Fruit fly (Drosophila melanogaster) whole organism, embryonic: ENCODE data around the gene CG14072.

Experiments used
- Atf-2 ChIP-seq: fragments of 200-800 bp; sonication (Bioruptor generic); optimal IDR thresholded peaks from 2 replicates; lab custom pipeline; 2016; ENCODE audit warnings: missing biosample characterization, missing genetic modification characterization
- BEAF-32 ChIP-seq: fragments of 200-800 bp; sonication (Bioruptor generic); optimal IDR thresholded peaks from 3 replicates; lab custom pipeline; 2017; ENCODE audit warnings: missing biosample characterization, missing genetic modification characterization, mild to moderate bottlenecking, moderate library complexity, missing genetic modification reagents
- CG11504 ChIP-seq: fragments of 200-800 bp; sonication (Bioruptor generic); optimal IDR thresholded peaks from 3 replicates; lab custom pipeline; 2019; ENCODE audit warnings: missing biosample characterization, mild to moderate bottlenecking, missing genetic modification characterization, moderate library complexity
- CG12219 ChIP-seq: fragments of 200-800 bp; sonication (Bioruptor generic); optimal IDR thresholded peaks from 3 replicates; lab custom pipeline; 2018; ENCODE audit warnings: missing biosample characterization, mild to moderate bottlenecking, missing genetic modification characterization
- CG12744 ChIP-seq: fragments of 200-800 bp; sonication (Bioruptor generic); optimal IDR thresholded peaks from 2 replicates; lab custom pipeline; 2016; ENCODE audit warnings: missing biosample characterization, missing genetic modification characterization
- CG12942 ChIP-seq: fragments of 200-800 bp; sonication (Bioruptor generic); optimal IDR thresholded peaks from 3 replicates; lab custom pipeline; 2016; ENCODE audit warnings: missing biosample characterization, missing genetic modification characterization
- CG13424 ChIP-seq: fragments of 200-800 bp; sonication (Bioruptor generic); optimal IDR thresholded peaks from 2 replicates; lab custom pipeline; 2019; ENCODE audit warnings: missing biosample characterization, mild to moderate bottlenecking, missing genetic modification characterization, moderate library complexity
- CG13894 ChIP-seq: fragments of 200-800 bp; sonication (Bioruptor generic); optimal IDR thresholded peaks from 3 replicates; lab custom pipeline; 2018; ENCODE audit warnings: missing biosample characterization, mild to moderate bottlenecking, missing genetic modification characterization, moderate library complexity
- CG14014 ChIP-seq: fragments of 200-800 bp; sonication (Bioruptor generic); IDR thresholded peaks from 2 replicates; pipeline ENCODE4 v1.3.6; 2022; ENCODE audit warnings: missing biosample characterization, missing genetic modification characterization
- CG15011 ChIP-seq: fragments of 200-800 bp; sonication (Bioruptor generic); optimal IDR thresholded peaks from 3 replicates; lab custom pipeline; 2018; ENCODE audit warnings: missing biosample characterization, mild to moderate bottlenecking, missing genetic modification characterization
- CG15073 ChIP-seq: fragments of 200-800 bp; sonication (Bioruptor generic); optimal IDR thresholded peaks from 2 replicates; lab custom pipeline; 2016; ENCODE audit warnings: missing biosample characterization, missing genetic modification characterization
- CG1792 ChIP-seq: fragments of 200-800 bp; sonication (Bioruptor generic); optimal IDR thresholded peaks from 2 replicates; lab custom pipeline; 2016; ENCODE audit warnings: missing biosample characterization, missing genetic modification characterization
- CG1832 ChIP-seq: fragments of 200-800 bp; sonication (Bioruptor generic); optimal IDR thresholded peaks from 2 replicates; lab custom pipeline; 2017; ENCODE audit warnings: missing biosample characterization, mild to moderate bottlenecking, missing genetic modification characterization, inconsistent platforms
- CG3281 ChIP-seq: fragments of 200-800 bp; sonication (Bioruptor generic); optimal IDR thresholded peaks from 3 replicates; lab custom pipeline; 2017; ENCODE audit warnings: missing biosample characterization, mild to moderate bottlenecking, missing genetic modification characterization
- CG33213 ChIP-seq: fragments of 200-800 bp; sonication (Bioruptor generic); optimal IDR thresholded peaks from 3 replicates; lab custom pipeline; 2016; ENCODE audit warnings: missing biosample characterization, missing genetic modification characterization
- CG42726 ChIP-seq: fragments of 200-800 bp; sonication (Bioruptor generic); IDR thresholded peaks from 2 replicates; pipeline ENCODE4 v1.3.6; 2022; ENCODE audit warnings: missing biosample characterization, missing genetic modification characterization; ENCODE audit not compliant: partially characterized antibody
- CG7839 ChIP-seq: fragments of 200-800 bp; sonication (Bioruptor generic); optimal IDR thresholded peaks from 3 replicates; lab custom pipeline; 2018; ENCODE audit warnings: missing biosample characterization, mild to moderate bottlenecking, missing genetic modification characterization, moderate library complexity
- CG7928 ChIP-seq: fragments of 200-800 bp; sonication (Bioruptor generic); optimal IDR thresholded peaks from 2 replicates; lab custom pipeline; 2017; ENCODE audit warnings: missing biosample characterization, mild to moderate bottlenecking, missing genetic modification characterization
- CG8281 ChIP-seq: fragments of 200-800 bp; sonication (Bioruptor generic); optimal IDR thresholded peaks from 2 replicates; lab custom pipeline; 2018; ENCODE audit warnings: missing biosample characterization, mild to moderate bottlenecking, missing genetic modification characterization, moderate library complexity
- CG9876 ChIP-seq: fragments of 200-800 bp; sonication (Bioruptor generic); optimal IDR thresholded peaks from 2 replicates; lab custom pipeline; 2016; ENCODE audit warnings: missing biosample characterization, missing genetic modification characterization
- Chrac-16 ChIP-seq: fragments of 200-800 bp; sonication (Bioruptor generic); optimal IDR thresholded peaks from 3 replicates; lab custom pipeline; 2016; ENCODE audit warnings: missing biosample characterization, missing genetic modification characterization
- Deaf1 ChIP-seq: fragments of 200-800 bp; optimal IDR thresholded peaks from 3 replicates; lab custom pipeline; 2019; ENCODE audit warnings: missing biosample characterization, mild to moderate bottlenecking, missing genetic modification characterization, moderate library complexity
- Dll ChIP-seq: fragments of 200-800 bp; sonication (Bioruptor generic); IDR thresholded peaks from 4 replicates; pipeline ENCODE4 v1.3.6; 2022; ENCODE audit warnings: missing biosample characterization, missing genetic modification characterization; ENCODE audit not compliant: partially characterized antibody
- Doc3 ChIP-seq: fragments of 200-800 bp; sonication (Bioruptor generic); IDR thresholded peaks from 3 replicates; pipeline ENCODE4 v1.3.6; 2022; ENCODE audit warnings: missing biosample characterization, missing genetic modification characterization; ENCODE audit not compliant: partially characterized antibody
- Ets65A ChIP-seq: fragments of 200-800 bp; sonication (Bioruptor generic); peaks from one replicate; lab custom pipeline; 2016; ENCODE audit warnings: missing biosample characterization, missing genetic modification characterization
- Hr3 ChIP-seq: fragments of 200-800 bp; sonication (Bioruptor generic); optimal IDR thresholded peaks from 3 replicates; lab custom pipeline; 2016; ENCODE audit warnings: missing biosample characterization, missing genetic modification characterization
- Mad ChIP-seq: fragments of 200-800 bp; sonication (Bioruptor generic); optimal IDR thresholded peaks from 2 replicates; lab custom pipeline; 2016; ENCODE audit warnings: missing biosample characterization, missing genetic modification characterization
- NK7.1 ChIP-seq: fragments of 200-800 bp; sonication (Bioruptor generic); optimal IDR thresholded peaks from 3 replicates; lab custom pipeline; 2016; ENCODE audit warnings: missing biosample characterization, missing genetic modification characterization
- Nf-YA ChIP-seq: fragments of 200-800 bp; sonication (Bioruptor generic); IDR thresholded peaks from 2 replicates; pipeline ENCODE4 v1.3.6; 2022; ENCODE audit warnings: missing biosample characterization, missing genetic modification characterization
- Oaz ChIP-seq: fragments of 200-800 bp; sonication (Bioruptor generic); IDR thresholded peaks from 2 replicates; pipeline ENCODE4 v1.3.6; 2022; ENCODE audit warnings: missing biosample characterization, missing genetic modification characterization
- Ptx1 ChIP-seq: fragments of 200-800 bp; sonication (Bioruptor generic); IDR thresholded peaks from 2 replicates; pipeline ENCODE4 v1.3.6; 2022; ENCODE audit warnings: missing biosample characterization, missing genetic modification characterization
- Rx ChIP-seq: fragments of 200-800 bp; sonication (Bioruptor generic); IDR thresholded peaks from 2 replicates; pipeline ENCODE4 v1.3.6; 2022; ENCODE audit warnings: missing biosample characterization, missing genetic modification characterization
- Sox100B ChIP-seq: fragments of 200-800 bp; sonication (Bioruptor generic); optimal IDR thresholded peaks from 3 replicates; lab custom pipeline; 2018; ENCODE audit warnings: missing biosample characterization, mild to moderate bottlenecking, missing genetic modification characterization
- TFAM ChIP-seq: fragments of 200-800 bp; sonication (Bioruptor generic); optimal IDR thresholded peaks from 2 replicates; lab custom pipeline; 2017; ENCODE audit warnings: missing biosample characterization, missing genetic modification characterization, inconsistent platforms
- chm ChIP-seq: fragments of 200-800 bp; sonication (Bioruptor generic); IDR thresholded peaks from 2 replicates; pipeline ENCODE4 v1.3.6; 2022; ENCODE audit warnings: missing biosample characterization, missing genetic modification characterization
- jing ChIP-seq: fragments of 200-800 bp; sonication (Bioruptor generic); optimal IDR thresholded peaks from 2 replicates; lab custom pipeline; 2018; ENCODE audit warnings: missing biosample characterization, mild to moderate bottlenecking, missing genetic modification characterization
- klu ChIP-seq: fragments of 200-800 bp; sonication (Bioruptor generic); IDR thresholded peaks from 2 replicates; pipeline ENCODE4 v1.3.6; 2022; ENCODE audit warnings: missing biosample characterization, missing genetic modification characterization
- kni ChIP-seq: fragments of 200-800 bp; sonication (Bioruptor generic); optimal IDR thresholded peaks from 3 replicates; lab custom pipeline; 2017; ENCODE audit warnings: mild to moderate bottlenecking, missing biosample characterization, missing genetic modification reagents, missing genetic modification characterization
- maf-S ChIP-seq: fragments of 200-800 bp; sonication (Bioruptor generic); optimal IDR thresholded peaks from 2 replicates; lab custom pipeline; 2016; ENCODE audit warnings: missing biosample characterization, missing genetic modification characterization
- pita ChIP-seq: fragments of 200-800 bp; sonication (Bioruptor generic); optimal IDR thresholded peaks from 2 replicates; lab custom pipeline; 2017; ENCODE audit warnings: missing biosample characterization, mild to moderate bottlenecking, missing genetic modification characterization
- pros ChIP-seq: fragments of 200-800 bp; sonication (Bioruptor generic); optimal IDR thresholded peaks from 3 replicates; lab custom pipeline; 2019; ENCODE audit warnings: missing biosample characterization, mild to moderate bottlenecking, missing genetic modification characterization, moderate library complexity
- rib ChIP-seq: fragments of 200-800 bp; sonication (Bioruptor generic); IDR thresholded peaks from 2 replicates; pipeline ENCODE4 v1.3.6; 2022; ENCODE audit warnings: missing biosample characterization, missing genetic modification characterization
- ro ChIP-seq: fragments of 200-800 bp; sonication (Bioruptor generic); IDR thresholded peaks from 2 replicates; pipeline ENCODE4 v1.3.6; 2022; ENCODE audit warnings: missing biosample characterization, missing genetic modification characterization
- sc ChIP-seq, 3 experiments: fragments of >200 bp in 2 of 3; fragments of 200-800 bp in 1 of 3; sonication (Bioruptor generic) in 1 of 3; optimal IDR thresholded peaks; 2 replicates in 2 of 3; 3 replicates in 1 of 3; lab custom pipeline; 2017; ENCODE audit warnings: mild to moderate bottlenecking in 1 of 3, missing biosample characterization in 1 of 3, missing genetic modification characterization in 1 of 3, missing genetic modification reagents in 1 of 3
- schlank ChIP-seq: fragments of 200-800 bp; sonication (Bioruptor generic); optimal IDR thresholded peaks from 2 replicates; lab custom pipeline; 2018; ENCODE audit warnings: missing biosample characterization, mild to moderate bottlenecking, missing genetic modification characterization
- tin ChIP-seq: fragments of 200-800 bp; sonication (Bioruptor generic); optimal IDR thresholded peaks from 3 replicates; lab custom pipeline; 2016; ENCODE audit warnings: missing biosample characterization, missing genetic modification characterization
- tio ChIP-seq: fragments of 200-800 bp; sonication (Bioruptor generic); optimal IDR thresholded peaks from 2 replicates; lab custom pipeline; 2017; ENCODE audit warnings: missing biosample characterization, missing genetic modification characterization, inconsistent platforms
- twi ChIP-seq: fragments of 200-800 bp; optimal IDR thresholded peaks from 2 replicates; lab custom pipeline; 2019; ENCODE audit warnings: missing biosample characterization, mild to moderate bottlenecking, missing genetic modification characterization, moderate library complexity
- usp ChIP-seq: fragments of >200 bp; optimal IDR thresholded peaks from 2 replicates; lab custom pipeline; 2017; ENCODE audit warnings: missing biosample characterization, missing genetic modification characterization

The CG14072 gene

dm6 chr2L:10967257-10968008, 31.0 kb downstream of the CG14072 start (continued):
- no peak for TF ChIP-seq CG11504
- no peak for TF ChIP-seq sc (optimal IDR thresholded peaks at IDR 0.05; lab: Kevin White, UChicago)
- TF ChIP-seq sc (GFP tag; optimal IDR thresholded peaks at IDR 0.05; lab: Kevin White, UChicago) = no peak
- TF ChIP-seq twi (tag; lab: Kevin White, UChicago) = no peak
- TF ChIP-seq CG9876 (GFP tag; lab: Kevin White, UChicago) = no peak
- TF ChIP-seq NK7.1 (GFP tag; lab: Kevin White, UChicago) = no peak
- 0 out of 2 replicates have a peak, but pooled peaks have one; percentile 40 for TF ChIP-seq CG42726
- peak; percentile 64 for TF ChIP-seq kni (GFP tag; lab: Kevin White, UChicago)
- peak; percentile 37; the same call in 1 of the 2 replicates for TF ChIP-seq rib (GFP tag; lab: Robert Waterston, UW)
- TF ChIP-seq klu (GFP tag; lab: Robert Waterston, UW) = no peak
- TF ChIP-seq chm (GFP tag; lab: Robert Waterston, UW) = peak; percentile 62; the same call in 1 of the 2 replicates
- TF ChIP-seq jing (GFP tag; lab: Kevin White, UChicago) = no peak
- TF ChIP-seq pita = no peak
- TF ChIP-seq CG12942 = no peak
- TF ChIP-seq maf-S (GFP tag; lab: Kevin White, UChicago) = no peak
- no peak for TF ChIP-seq CG7928 (GFP tag; lab: Kevin White, UChicago)
- no peak for TF ChIP-seq Hr3
- 0 out of 2 replicates have a peak, but pooled peaks have one; percentile 13 for TF ChIP-seq Nf-YA (GFP tag; lab: Robert Waterston, UW)
- no peak for TF ChIP-seq CG14014 (GFP tag; lab: Robert Waterston, UW)
- peak; percentile 1 for TF ChIP-seq CG33213 (GFP tag; lab: Kevin White, UChicago)
- TF ChIP-seq CG7839 (tag; lab: Kevin White, UChicago) = no peak
- TF ChIP-seq TFAM (GFP tag; lab: Kevin White, UChicago) = no peak
- TF ChIP-seq CG1792 (GFP tag; lab: Kevin White, UChicago) = no peak
- no peak for TF ChIP-seq pros (GFP tag; lab: Kevin White, UChicago)
- TF ChIP-seq Deaf1 (tag; lab: Kevin White, UChicago) = no peak
- no peak for TF ChIP-seq CG15073 (GFP tag; lab: Kevin White, UChicago)
- no peak for TF ChIP-seq Sox100B
- no peak for TF ChIP-seq CG3281 (GFP tag; lab: Kevin White, UChicago)
- no peak for TF ChIP-seq CG12219
- no peak for TF ChIP-seq Doc3 (GFP tag; lab: Robert Waterston, UW)
- TF ChIP-seq Mad (GFP tag; lab: Kevin White, UChicago) = no peak
- peak; percentile 34; the same call in 1 of the 4 replicates for TF ChIP-seq Dll (GFP tag; lab: Robert Waterston, UW)
- no peak for TF ChIP-seq schlank
- TF ChIP-seq CG15011 (GFP tag; lab: Kevin White, UChicago) = no peak
- TF ChIP-seq ro = no peak
- no peak for TF ChIP-seq CG1832 (GFP tag; lab: Kevin White, UChicago)
- no peak for TF ChIP-seq Ptx1 (GFP tag; lab: Robert Waterston, UW)
- no peak for TF ChIP-seq Oaz (GFP tag; lab: Robert Waterston, UW)
- no peak for TF ChIP-seq BEAF-32 (GFP tag; lab: Kevin White, UChicago)
- no peak for TF ChIP-seq tio (GFP tag; lab: Kevin White, UChicago)
- peak; percentile 1 for TF ChIP-seq CG13424 (tag; lab: Kevin White, UChicago)
- TF ChIP-seq CG13894 (tag; lab: Kevin White, UChicago) = no peak
- no peak for TF ChIP-seq CG8281 (tag; lab: Kevin White, UChicago)
- TF ChIP-seq Rx (GFP tag; lab: Robert Waterston, UW) = no peak
- no peak for TF ChIP-seq Chrac-16
- TF ChIP-seq Atf-2 (GFP tag; lab: Kevin White, UChicago) = no peak
- TF ChIP-seq tin (GFP tag; lab: Kevin White, UChicago) = no peak
- no peak for TF ChIP-seq Ets65A (GFP tag; lab: Kevin White, UChicago)
- no peak for TF ChIP-seq usp
- no peak for TF ChIP-seq CG12744 (GFP tag; lab: Kevin White, UChicago)
